Fruit fly (Drosophila melanogaster): Measurements from ENCODE around the gene CG7551.

The CG7551 gene

DNA sequence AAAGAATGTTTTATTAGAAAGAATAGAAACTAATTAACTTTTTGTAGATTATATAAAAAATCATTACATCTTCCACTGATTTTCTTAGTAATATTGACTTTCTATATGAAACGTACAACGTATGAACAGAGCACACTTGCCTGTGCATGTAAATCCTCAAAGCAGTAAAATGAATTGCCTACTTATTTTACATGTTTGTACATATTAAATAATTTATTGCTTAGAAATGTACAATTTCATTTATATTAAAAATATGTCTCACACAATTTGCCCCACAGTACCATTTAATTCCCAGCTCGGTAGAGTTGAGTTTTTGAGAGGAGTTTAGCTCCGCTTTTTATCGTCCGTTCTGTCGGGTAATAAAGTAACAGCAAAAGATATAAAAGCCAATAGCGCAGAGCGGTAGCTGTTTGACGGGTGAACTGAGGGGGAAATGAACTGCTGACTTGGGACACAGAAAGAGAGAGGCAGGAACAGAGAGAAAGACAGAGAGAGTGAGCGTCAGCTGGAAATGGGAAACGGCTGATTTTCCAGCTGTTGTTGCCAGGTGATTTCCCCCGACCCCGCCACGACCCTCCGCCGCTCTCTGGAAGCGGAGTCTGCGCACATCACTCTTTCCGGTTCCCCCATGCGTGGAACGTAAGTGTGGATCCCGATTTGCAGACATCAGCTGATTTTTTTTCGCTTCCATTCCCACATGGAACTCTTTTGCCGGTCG lies 35.0 kb downstream of the CG7551 start:
- TF ChIP-seq Sin3A (optimal IDR thresholded peaks at IDR 0.05) (no peak), Myc (optimal IDR thresholded peaks at IDR 0.05) (no peak), ttk (optimal IDR thresholded peaks at IDR 0.05) (no peak), psq (optimal IDR thresholded peaks at IDR 0.05) (no peak), insv (optimal IDR thresholded peaks at IDR 0.05) (no peak), h (optimal IDR thresholded peaks at IDR 0.05) (no peak)

DNA sequence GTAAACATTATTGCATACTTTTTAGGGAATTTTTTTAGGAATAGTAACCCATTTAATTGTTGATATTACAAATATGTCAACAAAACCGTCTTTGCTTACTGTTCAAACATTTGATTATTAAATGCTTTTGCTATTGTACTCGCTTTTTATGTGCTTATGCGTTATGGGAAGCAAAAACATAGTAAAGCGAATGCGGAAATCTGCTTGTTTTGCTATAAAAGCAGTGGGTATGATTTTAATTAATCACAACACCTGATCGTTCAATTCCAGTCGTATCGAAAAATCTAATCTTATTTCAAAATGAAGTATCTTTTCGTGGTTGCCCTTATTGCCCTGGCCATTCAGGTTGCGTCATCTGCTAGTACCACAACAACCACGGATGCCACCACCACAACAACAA lies 50.0 kb downstream of the CG7551 start, which contains the start of gene CG33500:
Gene CG33500 (plus strand): TSS at position 301 of the 400 bp plus-strand sequence.
- no peak for TF ChIP-seq ttk (optimal IDR thresholded peaks at IDR 0.05)
- no peak for TF ChIP-seq insv (optimal IDR thresholded peaks at IDR 0.05)
- no peak for TF ChIP-seq Sin3A (optimal IDR thresholded peaks at IDR 0.05)
- no peak for TF ChIP-seq h (optimal IDR thresholded peaks at IDR 0.05)
- no peak for TF ChIP-seq Myc (optimal IDR thresholded peaks at IDR 0.05)
- no peak for TF ChIP-seq psq (optimal IDR thresholded peaks at IDR 0.05)

Measured in Kc167 (cell line).